Fruit fly (Drosophila melanogaster): ENCODE data around the gene CG9121.
A peak's percentile ranks its signal among the peaks of the same experiment; 100 is the strongest.

The CG9121 gene

dm6 chr2L:5009306-5010030 is 41.4 kb downstream of the CG9121 start, which contains the start of gene Rtnl1 (continued):
- no peak for TF ChIP-seq CG13123 (GFP tag; optimal IDR thresholded peaks at IDR 0.05)
- no peak for TF ChIP-seq CG30431 (GFP tag; optimal IDR thresholded peaks at IDR 0.05)
- TF ChIP-seq CG15601 (tag; optimal IDR thresholded peaks at IDR 0.05): peak; percentile 42
- peak; percentile 28 for TF ChIP-seq Fer1 (GFP tag; optimal IDR thresholded peaks at IDR 0.05)
- TF ChIP-seq pan (optimal IDR thresholded peaks at IDR 0.05): no peak
- TF ChIP-seq pan (GFP tag; optimal IDR thresholded peaks at IDR 0.05 in 1 of 2, IDR thresholded peaks at IDR 0.05 in 1 of 2): peak in 1 of 2 experiments; percentile 88
- peak; percentile 2 for TF ChIP-seq gem (tag; optimal IDR thresholded peaks at IDR 0.05)
- peak; percentile 68 for TF ChIP-seq CG14710 (tag; optimal IDR thresholded peaks at IDR 0.05)
- TF ChIP-seq Six4 (GFP tag; optimal IDR thresholded peaks at IDR 0.05): no peak
- peak; percentile 69 for TF ChIP-seq Dref (GFP tag; IDR thresholded peaks at IDR 0.05)
- peak; percentile 80 for TF ChIP-seq CG2129 (GFP tag; IDR thresholded peaks at IDR 0.05; ENCODE audit: partially characterized antibody)
- peak in 1 of 2 experiments; percentile 77 for TF ChIP-seq crp (GFP tag; optimal IDR thresholded peaks at IDR 0.05)
- TF ChIP-seq nerfin-1 (tag; optimal IDR thresholded peaks at IDR 0.05): peak; percentile 16
- no peak for TF ChIP-seq Nf-YA (GFP tag; IDR thresholded peaks at IDR 0.05)
- TF ChIP-seq CG6765 (GFP tag; optimal IDR thresholded peaks at IDR 0.05): no peak
- TF ChIP-seq corto (GFP tag; optimal IDR thresholded peaks at IDR 0.05): no peak
- peak; percentile 88 for TF ChIP-seq Dp (GFP tag; optimal IDR thresholded peaks at IDR 0.05)
- peak; percentile 22 for TF ChIP-seq CG18262 (tag; optimal IDR thresholded peaks at IDR 0.05)
- TF ChIP-seq Nf-YC (tag; optimal IDR thresholded peaks at IDR 0.05): peak; percentile 65
- peak; percentile 86 for TF ChIP-seq Ets97D (GFP tag; optimal IDR thresholded peaks at IDR 0.05)
- peak; percentile 6 for TF ChIP-seq CG10543 (GFP tag; optimal IDR thresholded peaks at IDR 0.05)
- TF ChIP-seq vvl (GFP tag; IDR thresholded peaks at IDR 0.05): peak; percentile 54; the same call in 1 of the 2 replicates
- TF ChIP-seq CG16779 (GFP tag; IDR thresholded peaks at IDR 0.05): no peak
- peak; percentile 35 for TF ChIP-seq CG30403 (GFP tag; optimal IDR thresholded peaks at IDR 0.05)
- 0 out of 3 replicates have a peak, but pooled peaks have one; percentile 12 for TF ChIP-seq dysf (GFP tag; IDR thresholded peaks at IDR 0.05)
- TF ChIP-seq Sin3A (optimal IDR thresholded peaks at IDR 0.05): peak; percentile 95
- TF ChIP-seq CG7556 (GFP tag; optimal IDR thresholded peaks at IDR 0.05): peak; percentile 8
- TF ChIP-seq Side (GFP tag; optimal IDR thresholded peaks at IDR 0.05): peak; percentile 3
- peak; percentile 47 for TF ChIP-seq CG13894 (tag; optimal IDR thresholded peaks at IDR 0.05)
- TF ChIP-seq CG31224 (GFP tag; IDR thresholded peaks at IDR 0.05): no peak
- TF ChIP-seq CG10979 (tag; optimal IDR thresholded peaks at IDR 0.05): peak; percentile 17
- 0 out of 3 replicates have a peak, but pooled peaks have one; percentile 9 for TF ChIP-seq CG11560 (tag; IDR thresholded peaks at IDR 0.05)
- peak; percentile 35 for TF ChIP-seq Antp (GFP tag; optimal IDR thresholded peaks at IDR 0.05)
- TF ChIP-seq zfh2 (GFP tag; optimal IDR thresholded peaks at IDR 0.05): peak; percentile 16
- TF ChIP-seq YL-1 (GFP tag; optimal IDR thresholded peaks at IDR 0.05): peak; percentile 72
- TF ChIP-seq HmgD (GFP tag; optimal IDR thresholded peaks at IDR 0.05): peak; percentile 88
- peak; percentile 71 for TF ChIP-seq stwl (tag; optimal IDR thresholded peaks at IDR 0.05)
- peak; percentile 21 for TF ChIP-seq Nf-YB (GFP tag; optimal IDR thresholded peaks at IDR 0.05)
- peak; percentile 99 for TF ChIP-seq gfzf (GFP tag; optimal IDR thresholded peaks at IDR 0.05)
- peak; percentile 81 for TF ChIP-seq CG4617 (GFP tag; optimal IDR thresholded peaks at IDR 0.05; ENCODE audit: borderline replicate concordance)
- TF ChIP-seq CG7963 (GFP tag; IDR thresholded peaks at IDR 0.05; ENCODE audit: partially characterized antibody): peak; percentile 88; the same call in 2 of the 3 replicates
- peak; percentile 57 for TF ChIP-seq row (GFP tag; IDR thresholded peaks at IDR 0.05)
- TF ChIP-seq NK7.1 (GFP tag; optimal IDR thresholded peaks at IDR 0.05): no peak
- peak; percentile 19 for TF ChIP-seq pum (GFP tag; optimal IDR thresholded peaks at IDR 0.05)
- no peak for TF ChIP-seq HHEX (GFP tag; optimal IDR thresholded peaks at IDR 0.05)

All from whole organism, embryonic.